Worm (Caenorhabditis elegans) whole organism, L4 larva: ENCODE results near the gene tsp-11.

Experiments
- ZK546.5 ChIP-seq, 2 experiments: sonication (generic microtip); optimal IDR thresholded peaks; 2 replicates each; lab custom pipeline; 2017; ENCODE audit warnings: missing biosample characterization in 2 of 2, missing genetic modification characterization in 2 of 2
- daf-8 ChIP-seq: fragments of 200-800 bp; sonication (Bioruptor generic); IDR thresholded peaks from 2 replicates; pipeline ENCODE4 v1.3.6; 2022; ENCODE audit warnings: missing genetic modification characterization, missing compliant biosample characterization
- duxl-1 ChIP-seq: sonication (generic microtip); optimal IDR thresholded peaks from 2 replicates; lab custom pipeline; 2016; ENCODE audit warnings: mild to moderate bottlenecking, missing genetic modification characterization, moderate library complexity, missing compliant biosample characterization; ENCODE audit not compliant: poor library complexity
- lin-15B ChIP-seq: fragments of 150-350 bp; sonication (generic microtip); optimal IDR thresholded peaks from 3 replicates; lab custom pipeline; 2014; ENCODE audit warnings: missing biosample characterization, missing genetic modification characterization
- lin-39 ChIP-seq: fragments of 150-350 bp; optimal IDR thresholded peaks from 2 replicates; lab custom pipeline; 2014; ENCODE audit warnings: missing biosample characterization, missing genetic modification reagents, missing genetic modification characterization
- lir-3 ChIP-seq: sonication (generic microtip); optimal IDR thresholded peaks from 2 replicates; lab custom pipeline; 2016; ENCODE audit warnings: mild to moderate bottlenecking, missing genetic modification characterization, missing compliant biosample characterization
- nhr-11 ChIP-seq: fragments of 150-350 bp; optimal IDR thresholded peaks from 2 replicates; lab custom pipeline; 2014; ENCODE audit warnings: missing biosample characterization, missing genetic modification characterization
- pqm-1 ChIP-seq: sonication (generic microtip); optimal IDR thresholded peaks from 2 replicates; lab custom pipeline; 2017; ENCODE audit warnings: missing biosample characterization, missing genetic modification characterization
- skn-1 ChIP-seq: fragments of 150-350 bp; optimal IDR thresholded peaks from 2 replicates; lab custom pipeline; 2014; ENCODE audit warnings: missing biosample characterization, missing genetic modification characterization
- snpc-4 ChIP-seq: fragments of 150-350 bp; optimal IDR thresholded peaks from 2 replicates; lab custom pipeline; 2014; ENCODE audit warnings: missing biosample characterization, missing genetic modification characterization
- unc-62 ChIP-seq, 3 experiments: fragments of 150-350 bp in 1 of 3; sonication (generic microtip); optimal IDR thresholded peaks in 2 of 3; peaks in 1 of 3; 1 replicate in 1 of 3; 2 replicates in 2 of 3; lab custom pipeline; 2014 to 2017; ENCODE audit warnings: missing biosample characterization in 3 of 3, missing genetic modification characterization in 3 of 3, missing genetic modification reagents in 3 of 3, missing genotype in 1 of 3
- zip-11 ChIP-seq: fragments of 200-800 bp; sonication (Bioruptor generic); IDR thresholded peaks from 2 replicates; pipeline ENCODE4 v1.3.6; 2022; ENCODE audit warnings: missing genetic modification characterization, missing compliant biosample characterization

ce11 chrX:9155751-9156150 lies 7.2 kb upstream of the tsp-11 start:
- no peak for TF ChIP-seq nhr-11 (tag; lab: Kevin White, UChicago)
- peak; percentile 64 for TF ChIP-seq pqm-1 (tag; lab: Kevin White, UChicago)
- no peak for TF ChIP-seq lin-39 (tag; lab: Kevin White, UChicago)
- no peak for TF ChIP-seq unc-62 (GFP tag; optimal IDR thresholded peaks at IDR 0.05 in 1 of 2; lab: Kevin White, UChicago)
- TF ChIP-seq unc-62 (tag; optimal IDR thresholded peaks at IDR 0.05; lab: Kevin White, UChicago) = no peak
- TF ChIP-seq ZK546.5 (tag; optimal IDR thresholded peaks at IDR 0.05; lab: Kevin White, UChicago) = no peak
- TF ChIP-seq lin-15B (tag; lab: Kevin White, UChicago) = no peak
- TF ChIP-seq lir-3 = no peak
- TF ChIP-seq skn-1 (tag; lab: Kevin White, UChicago) = no peak
- TF ChIP-seq duxl-1 = no peak
- TF ChIP-seq daf-8 (GFP tag; lab: Robert Waterston, UW) = no peak
- TF ChIP-seq snpc-4 (tag; lab: Kevin White, UChicago) = no peak
- no peak for TF ChIP-seq zip-11 (GFP tag; lab: Robert Waterston, UW)
